Worm (Caenorhabditis elegans) whole organism, L4 larva: ENCODE measurements around the gene F20C5.6.

Experiments used
- F44E2.7 ChIP-seq: fragments of 200-800 bp; sonication (Bioruptor generic); IDR thresholded peaks from 2 replicates; pipeline ENCODE4 v2.1.2; 2022; ENCODE audit warnings: missing genetic modification characterization, missing compliant biosample characterization
- dmd-9 ChIP-seq: fragments of 200-800 bp; sonication (Bioruptor generic); IDR thresholded peaks from 2 replicates; pipeline ENCODE4 v1.3.6; 2022; ENCODE audit warnings: missing genetic modification reagents, missing genetic modification characterization, missing compliant biosample characterization
- dve-1 ChIP-seq: sonication (generic microtip); optimal IDR thresholded peaks from 2 replicates; lab custom pipeline; 2017; ENCODE audit warnings: antibody characterized with exemption, mild to moderate bottlenecking, missing genetic modification characterization, missing compliant biosample characterization; ENCODE audit not compliant: insufficient read depth
- lin-39 ChIP-seq: fragments of 150-350 bp; optimal IDR thresholded peaks from 2 replicates; lab custom pipeline; 2014; ENCODE audit warnings: missing biosample characterization, missing genetic modification reagents, missing genetic modification characterization
- nhr-6 ChIP-seq: fragments of 150-350 bp; optimal IDR thresholded peaks from 2 replicates; lab custom pipeline; 2014; ENCODE audit warnings: missing biosample characterization, missing genetic modification characterization
- nhr-77 ChIP-seq: fragments of 150-350 bp; optimal IDR thresholded peaks from 2 replicates; lab custom pipeline; 2014; ENCODE audit warnings: missing biosample characterization, missing genetic modification characterization
- snpc-4 ChIP-seq: fragments of 150-350 bp; optimal IDR thresholded peaks from 2 replicates; lab custom pipeline; 2014; ENCODE audit warnings: missing biosample characterization, missing genetic modification characterization

DNA sequence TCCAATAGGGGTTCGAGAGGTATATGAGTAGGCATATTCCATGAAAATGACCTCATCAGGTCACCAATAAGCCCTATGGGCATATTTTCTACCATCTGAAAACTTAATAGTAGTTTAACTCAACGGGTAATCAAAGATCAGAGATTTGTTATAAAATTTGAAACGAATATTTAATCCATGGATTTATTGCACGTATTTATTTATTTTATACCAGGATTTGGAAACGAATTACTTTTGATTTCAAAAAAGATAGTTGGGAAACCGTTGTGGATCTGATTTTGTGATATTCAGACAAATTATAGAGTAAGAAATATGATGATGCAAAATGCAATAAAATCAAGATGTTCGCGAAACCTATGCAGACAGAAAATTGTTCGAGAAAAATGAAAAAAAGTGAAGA is 19.8 kb upstream of the F20C5.6 start, which contains the start of gene C33D9.3:
- no peak for TF ChIP-seq lin-39
- TF ChIP-seq F44E2.7 = no peak
- TF ChIP-seq snpc-4 = no peak
- TF ChIP-seq nhr-77 = no peak
- no peak for TF ChIP-seq dmd-9 (GFP tag; lab: Robert Waterston, UW)
- TF ChIP-seq dve-1 (tag; lab: Kevin White, UChicago) = no peak
- TF ChIP-seq nhr-6 (tag; lab: Kevin White, UChicago) = no peak
